Fruit fly (Drosophila melanogaster) whole organism, embryonic: ENCODE data around the gene CG13053.

ENCODE experiments used
- Antp ChIP-seq: fragments of 200-800 bp; sonication (Bioruptor generic); optimal IDR thresholded peaks from 3 replicates; lab custom pipeline; 2016; ENCODE audit warnings: missing biosample characterization, missing genetic modification characterization
- Bdp1 ChIP-seq: fragments of 200-800 bp; sonication (Bioruptor generic); optimal IDR thresholded peaks from 3 replicates; lab custom pipeline; 2016; ENCODE audit warnings: missing biosample characterization, missing genetic modification characterization
- CG10274 ChIP-seq: fragments of 200-800 bp; sonication (Bioruptor generic); optimal IDR thresholded peaks from 3 replicates; lab custom pipeline; 2017; ENCODE audit warnings: missing biosample characterization, mild to moderate bottlenecking, missing genetic modification characterization
- CG17568 ChIP-seq: fragments of 200-800 bp; sonication (Bioruptor generic); optimal IDR thresholded peaks from 2 replicates; lab custom pipeline; 2018; ENCODE audit warnings: missing biosample characterization, mild to moderate bottlenecking, missing genetic modification characterization, moderate library complexity
- CG17912 ChIP-seq: fragments of 200-800 bp; sonication (Bioruptor generic); optimal IDR thresholded peaks from 2 replicates; lab custom pipeline; 2018; ENCODE audit warnings: missing biosample characterization, mild to moderate bottlenecking, missing genetic modification characterization
- CG2199 ChIP-seq: fragments of 200-800 bp; sonication (Bioruptor generic); IDR thresholded peaks from 3 replicates; pipeline ENCODE4 v1.3.6; 2022; ENCODE audit warnings: missing biosample characterization, missing genetic modification characterization
- CG31441 ChIP-seq: fragments of 200-800 bp; sonication (Bioruptor generic); IDR thresholded peaks from 2 replicates; pipeline ENCODE4 v1.3.6; 2022; ENCODE audit warnings: missing biosample characterization, missing genetic modification characterization
- CG34422 ChIP-seq: fragments of 200-800 bp; sonication (Bioruptor generic); IDR thresholded peaks from 3 replicates; pipeline ENCODE4 v1.3.6; 2022; ENCODE audit warnings: missing biosample characterization, missing genetic modification characterization
- CG3726 ChIP-seq: fragments of 200-800 bp; sonication (Bioruptor generic); IDR thresholded peaks from 3 replicates; pipeline ENCODE4, ENCODE4 v1.3.6; 2022; ENCODE audit warnings: missing biosample characterization, missing genetic modification characterization
- CG4424 ChIP-seq: fragments of 200-800 bp; sonication (Bioruptor generic); optimal IDR thresholded peaks from 3 replicates; lab custom pipeline; 2016; ENCODE audit warnings: missing biosample characterization, missing genetic modification characterization
- CG5180 ChIP-seq: fragments of 200-800 bp; sonication (Bioruptor generic); optimal IDR thresholded peaks from 3 replicates; lab custom pipeline; 2017; ENCODE audit warnings: missing biosample characterization, missing genetic modification characterization, mild to moderate bottlenecking, moderate library complexity, missing genetic modification reagents
- CG6254 ChIP-seq: fragments of 200-800 bp; sonication (Bioruptor generic); optimal IDR thresholded peaks from 3 replicates; lab custom pipeline; 2017; ENCODE audit warnings: mild to moderate bottlenecking, missing biosample characterization, missing genetic modification reagents, missing genetic modification characterization
- CG6272 ChIP-seq: fragments of 200-800 bp; sonication (Bioruptor generic); IDR thresholded peaks from 2 replicates; pipeline ENCODE4 v1.3.6; 2022; ENCODE audit warnings: missing biosample characterization, missing genetic modification characterization
- CG6854 ChIP-seq: fragments of 200-800 bp; sonication (Bioruptor generic); optimal IDR thresholded peaks from 3 replicates; lab custom pipeline; 2017; ENCODE audit warnings: missing biosample characterization, mild to moderate bottlenecking, missing genetic modification characterization
- CG9727 ChIP-seq: fragments of 200-800 bp; sonication (Bioruptor generic); optimal IDR thresholded peaks from 3 replicates; lab custom pipeline; 2017; ENCODE audit warnings: missing biosample characterization, mild to moderate bottlenecking, missing genetic modification characterization
- CG9797 ChIP-seq: fragments of 200-800 bp; sonication (Bioruptor generic); optimal IDR thresholded peaks from 3 replicates; lab custom pipeline; 2018; ENCODE audit warnings: missing biosample characterization, mild to moderate bottlenecking, missing genetic modification characterization
- D19B ChIP-seq: fragments of 200-800 bp; sonication (Bioruptor generic); optimal IDR thresholded peaks from 2 replicates; lab custom pipeline; 2017; ENCODE audit warnings: missing biosample characterization, mild to moderate bottlenecking, missing genetic modification characterization
- Dfd ChIP-seq, 2 experiments: fragments of >200 bp; optimal IDR thresholded peaks; 2 replicates each; lab custom pipeline; 2017; ENCODE audit warnings: missing biosample characterization in 2 of 2, missing genetic modification characterization in 2 of 2
- Dip3 ChIP-seq: fragments of 200-800 bp; sonication (Bioruptor generic); optimal IDR thresholded peaks from 3 replicates; lab custom pipeline; 2016; ENCODE audit warnings: missing biosample characterization, missing genetic modification characterization
- Drgx ChIP-seq: fragments of 200-800 bp; sonication (Bioruptor generic); IDR thresholded peaks from 2 replicates; pipeline ENCODE4 v1.3.6; 2022; ENCODE audit warnings: missing biosample characterization, missing genetic modification characterization
- Ets65A ChIP-seq: fragments of 200-800 bp; sonication (Bioruptor generic); peaks from one replicate; lab custom pipeline; 2016; ENCODE audit warnings: missing biosample characterization, missing genetic modification characterization
- Fer3 ChIP-seq: fragments of 200-800 bp; sonication (Bioruptor generic); optimal IDR thresholded peaks from 2 replicates; lab custom pipeline; 2018; ENCODE audit warnings: missing biosample characterization, mild to moderate bottlenecking, missing genetic modification characterization, moderate library complexity
- Gsc ChIP-seq: fragments of 200-800 bp; sonication (Bioruptor generic); IDR thresholded peaks from 2 replicates; pipeline ENCODE4 v1.3.6; 2022; ENCODE audit warnings: missing biosample characterization, missing genetic modification characterization
- HHEX ChIP-seq: fragments of 200-800 bp; sonication (Bioruptor generic); optimal IDR thresholded peaks from 3 replicates; lab custom pipeline; 2017; ENCODE audit warnings: missing biosample characterization, mild to moderate bottlenecking, missing genetic modification characterization, missing genetic modification reagents
- Hmx ChIP-seq: fragments of 200-800 bp; sonication (Bioruptor generic); optimal IDR thresholded peaks from 2 replicates; lab custom pipeline; 2016; ENCODE audit warnings: missing biosample characterization, missing genetic modification characterization
- Mrtf ChIP-seq: fragments of 200-800 bp; sonication (Bioruptor generic); IDR thresholded peaks from 3 replicates; pipeline ENCODE4 v1.3.6; 2022; ENCODE audit warnings: missing biosample characterization, missing genetic modification characterization
- Nf-YB ChIP-seq: fragments of 200-800 bp; sonication (Bioruptor generic); optimal IDR thresholded peaks from 3 replicates; lab custom pipeline; 2019; ENCODE audit warnings: missing biosample characterization, mild to moderate bottlenecking, missing genetic modification characterization, moderate library complexity
- Ptx1 ChIP-seq: fragments of 200-800 bp; sonication (Bioruptor generic); IDR thresholded peaks from 2 replicates; pipeline ENCODE4 v1.3.6; 2022; ENCODE audit warnings: missing biosample characterization, missing genetic modification characterization
- Spps ChIP-seq: fragments of 200-800 bp; sonication (Bioruptor generic); optimal IDR thresholded peaks from 2 replicates; lab custom pipeline; 2018; ENCODE audit warnings: missing biosample characterization, mild to moderate bottlenecking, missing genetic modification characterization
- Trl ChIP-seq, 3 experiments: fragments of >200 bp in 2 of 3; fragments of 200-800 bp in 1 of 3; sonication (Bioruptor generic) in 1 of 3; optimal IDR thresholded peaks; 2 replicates in 1 of 3; 3 replicates in 2 of 3; lab custom pipeline; 2016 to 2017; ENCODE audit warnings: missing biosample characterization in 1 of 3, missing genetic modification characterization in 1 of 3
- ac ChIP-seq: fragments of 200-800 bp; sonication (Bioruptor generic); optimal IDR thresholded peaks from 3 replicates; lab custom pipeline; 2017; ENCODE audit warnings: missing biosample characterization, mild to moderate bottlenecking, missing genetic modification characterization
- amos ChIP-seq: fragments of 200-800 bp; sonication (Bioruptor generic); IDR thresholded peaks from 2 replicates; pipeline ENCODE4 v1.3.6; 2022; ENCODE audit warnings: missing biosample characterization, missing genetic modification characterization; ENCODE audit not compliant: partially characterized antibody
- bowl ChIP-seq: fragments of 200-800 bp; sonication (Bioruptor generic); IDR thresholded peaks from 2 replicates; pipeline ENCODE4 v1.3.6; 2022; ENCODE audit warnings: missing biosample characterization, missing genetic modification characterization
- bsh ChIP-seq, 2 experiments: fragments of 200-800 bp; sonication (Bioruptor generic); optimal IDR thresholded peaks; 2 replicates each; lab custom pipeline; 2017 to 2018; ENCODE audit warnings: mild to moderate bottlenecking in 2 of 2, missing biosample characterization in 2 of 2, missing genetic modification characterization in 2 of 2, moderate library complexity in 1 of 2
- cad ChIP-seq: fragments of >200 bp; optimal IDR thresholded peaks from 2 replicates; lab custom pipeline; 2017; ENCODE audit warnings: missing biosample characterization, missing genetic modification characterization
- fd102C ChIP-seq: fragments of 200-800 bp; sonication (Bioruptor generic); optimal IDR thresholded peaks from 2 replicates; lab custom pipeline; 2018; ENCODE audit warnings: missing biosample characterization, mild to moderate bottlenecking, missing genetic modification characterization, moderate library complexity
- lola ChIP-seq, 3 experiments: fragments of >200 bp in 2 of 3; fragments of 200-800 bp in 1 of 3; sonication (Bioruptor generic) in 1 of 3; optimal IDR thresholded peaks; 2 replicates each; lab custom pipeline; 2017 to 2019; ENCODE audit warnings: missing biosample characterization in 3 of 3, missing genetic modification characterization in 3 of 3, mild to moderate bottlenecking in 1 of 3, moderate library complexity in 1 of 3
- pita ChIP-seq: fragments of 200-800 bp; sonication (Bioruptor generic); optimal IDR thresholded peaks from 2 replicates; lab custom pipeline; 2017; ENCODE audit warnings: missing biosample characterization, mild to moderate bottlenecking, missing genetic modification characterization
- sc ChIP-seq, 3 experiments: fragments of >200 bp in 2 of 3; fragments of 200-800 bp in 1 of 3; sonication (Bioruptor generic) in 1 of 3; optimal IDR thresholded peaks; 2 replicates in 2 of 3; 3 replicates in 1 of 3; lab custom pipeline; 2017; ENCODE audit warnings: mild to moderate bottlenecking in 1 of 3, missing biosample characterization in 1 of 3, missing genetic modification characterization in 1 of 3, missing genetic modification reagents in 1 of 3
- sens ChIP-seq: fragments of 200-800 bp; sonication (Bioruptor generic); peaks from one replicate; lab custom pipeline; 2016; ENCODE audit warnings: missing biosample characterization, missing genetic modification characterization
- slbo ChIP-seq: fragments of 200-800 bp; sonication (Bioruptor generic); IDR thresholded peaks from 2 replicates; pipeline ENCODE4 v1.3.6; 2022; ENCODE audit warnings: missing biosample characterization, missing genetic modification characterization
- toy ChIP-seq: fragments of 200-800 bp; sonication (Bioruptor generic); IDR thresholded peaks from 2 replicates; pipeline ENCODE4 v1.3.6; 2022; ENCODE audit warnings: missing biosample characterization, missing genetic modification characterization
- unc-4 ChIP-seq: fragments of 200-800 bp; sonication (Bioruptor generic); IDR thresholded peaks from 2 replicates; pipeline ENCODE4 v1.3.6; 2022; ENCODE audit warnings: missing biosample characterization, missing genetic modification characterization; ENCODE audit not compliant: partially characterized antibody
- vnd ChIP-seq: fragments of 200-800 bp; sonication (Bioruptor generic); IDR thresholded peaks from 3 replicates; pipeline ENCODE4 v1.3.6; 2022; ENCODE audit warnings: missing biosample characterization, missing genetic modification characterization; ENCODE audit not compliant: partially characterized antibody
- z ChIP-seq: fragments of 200-800 bp; sonication (Bioruptor generic); IDR thresholded peaks from 3 replicates; pipeline ENCODE4 v1.3.6; 2022; ENCODE audit warnings: missing biosample characterization, missing genetic modification characterization

Gene CG13053

dm6 chr3L:16225175-16225574 is 34.3 kb downstream of the CG13053 start:
- TF ChIP-seq Ets65A (GFP tag; lab: Kevin White, UChicago) (peak; percentile 46), fd102C (no peak)

- TF ChIP-seq CG6854 (GFP tag; lab: Kevin White, UChicago) (no peak), cad (GFP tag; lab: Kevin White, UChicago) (no peak), pita (GFP tag; lab: Kevin White, UChicago) (no peak), Gsc (0 out of 2 replicates have a peak, but pooled peaks have one; percentile 5), CG2199 (GFP tag; lab: Robert Waterston, UW) (no peak), bowl (GFP tag; lab: Robert Waterston, UW) (no peak), ac (no peak), CG6272 (GFP tag; lab: Robert Waterston, UW) (0 out of 2 replicates have a peak, but pooled peaks have one; percentile 24), Fer3 (tag; lab: Kevin White, UChicago) (no peak), CG6254 (GFP tag; lab: Kevin White, UChicago) (peak; percentile 78), amos (GFP tag; lab: Robert Waterston, UW) (peak; percentile 18; the same call in 1 of the 2 replicates), Bdp1 (peak; percentile 64), Dfd (GFP tag; optimal IDR thresholded peaks at IDR 0.05; lab: Kevin White, UChicago) (no peak), CG9727 (GFP tag; lab: Kevin White, UChicago) (no peak), Mrtf (GFP tag; lab: Robert Waterston, UW) (no peak), CG17912 (no peak), bsh (GFP tag; optimal IDR thresholded peaks at IDR 0.05; lab: Kevin White, UChicago) (no peak), Spps (no peak), z (no peak), Nf-YB (GFP tag; lab: Kevin White, UChicago) (no peak), sc (optimal IDR thresholded peaks at IDR 0.05; lab: Kevin White, UChicago) (no peak), sc (GFP tag; optimal IDR thresholded peaks at IDR 0.05; lab: Kevin White, UChicago) (no peak), D19B (GFP tag; lab: Kevin White, UChicago) (no peak), toy (GFP tag; lab: Robert Waterston, UW) (no peak), lola (GFP tag; optimal IDR thresholded peaks at IDR 0.05; lab: Kevin White, UChicago) (no peak)
- TF ChIP-seq, all 482 proteins: peak for 5
Measured at dm6 chr3L:16221800-16222199, 37.7 kb downstream of the CG13053 start.

dm6 chr3L:16221278-16221677 is 38.2 kb downstream of the CG13053 start:
- no peak for TF ChIP-seq CG9797 (GFP tag; lab: Kevin White, UChicago)
- no peak for TF ChIP-seq CG9727 (GFP tag; lab: Kevin White, UChicago)
- no peak for TF ChIP-seq unc-4 (GFP tag; lab: Robert Waterston, UW)
- no peak for TF ChIP-seq CG4424
- no peak for TF ChIP-seq slbo (GFP tag; lab: Robert Waterston, UW)
- no peak for TF ChIP-seq vnd (GFP tag; lab: Robert Waterston, UW)
- no peak for TF ChIP-seq CG34422
- TF ChIP-seq HHEX (GFP tag; lab: Kevin White, UChicago): no peak
- TF ChIP-seq Antp: no peak
- TF ChIP-seq Dip3 (GFP tag; lab: Kevin White, UChicago): no peak

dm6 chr3L:16217935-16218334 is 41.6 kb downstream of the CG13053 start:
- TF ChIP-seq Hmx (GFP tag; lab: Kevin White, UChicago): no peak
- TF ChIP-seq bsh (GFP tag; optimal IDR thresholded peaks at IDR 0.05; lab: Kevin White, UChicago): peak in 1 of 2 experiments; percentile 48
- TF ChIP-seq CG17568 (GFP tag; lab: Kevin White, UChicago): no peak
- TF ChIP-seq CG31441 (GFP tag; lab: Robert Waterston, UW): no peak
- no peak for TF ChIP-seq CG5180 (GFP tag; lab: Kevin White, UChicago)
- TF ChIP-seq Ptx1 (GFP tag; lab: Robert Waterston, UW): 0 out of 2 replicates have a peak, but pooled peaks have one; percentile 15
- TF ChIP-seq CG3726 (GFP tag; lab: Robert Waterston, UW): no peak
- no peak for TF ChIP-seq Trl (optimal IDR thresholded peaks at IDR 0.05; lab: Kevin White, UChicago)
- no peak for TF ChIP-seq Trl (GFP tag; optimal IDR thresholded peaks at IDR 0.05; lab: Kevin White, UChicago)
- peak; percentile 82 for TF ChIP-seq Drgx
- no peak for TF ChIP-seq CG10274 (GFP tag; lab: Kevin White, UChicago)
- peak; percentile 64 for TF ChIP-seq sens
- TF ChIP-seq, all 482 proteins: peak for 4
